Worm (Caenorhabditis elegans) whole organism, young adult: ENCODE measurements around the gene znf-207.

Experiments
- F37B4.10 ChIP-seq: fragments of 200-800 bp; sonication (Bioruptor generic); IDR thresholded peaks from 2 replicates; pipeline ENCODE4 v1.3.6; 2022; ENCODE audit warnings: missing genetic modification characterization, missing compliant biosample characterization
- F39B2.1 ChIP-seq: fragments of 200-800 bp; sonication (Bioruptor generic); IDR thresholded peaks from 2 replicates; pipeline ENCODE4 v1.3.6; 2022; ENCODE audit warnings: missing genetic modification reagents, missing genetic modification characterization, missing compliant biosample characterization
- efl-1 ChIP-seq: fragments of 150-350 bp; optimal IDR thresholded peaks from 2 replicates; lab custom pipeline; 2014; ENCODE audit warnings: missing biosample characterization, missing genetic modification reagents, missing genetic modification characterization
- lag-1 ChIP-seq: fragments of 200-800 bp; sonication (Bioruptor generic); IDR thresholded peaks from 2 replicates; pipeline ENCODE4 v1.3.6; 2022; ENCODE audit warnings: missing genetic modification reagents, missing genetic modification characterization, missing compliant biosample characterization
- lsl-1 ChIP-seq: fragments of 200-800 bp; sonication (Bioruptor generic); optimal IDR thresholded peaks from 2 replicates; lab custom pipeline; 2018; ENCODE audit warnings: mild to moderate bottlenecking, missing genetic modification characterization, moderate library complexity, missing compliant biosample characterization
- unc-62 ChIP-seq: fragments of 150-350 bp; optimal IDR thresholded peaks from 2 replicates; lab custom pipeline; 2014; ENCODE audit warnings: missing biosample characterization, missing genetic modification reagents, missing genetic modification characterization

DNA sequence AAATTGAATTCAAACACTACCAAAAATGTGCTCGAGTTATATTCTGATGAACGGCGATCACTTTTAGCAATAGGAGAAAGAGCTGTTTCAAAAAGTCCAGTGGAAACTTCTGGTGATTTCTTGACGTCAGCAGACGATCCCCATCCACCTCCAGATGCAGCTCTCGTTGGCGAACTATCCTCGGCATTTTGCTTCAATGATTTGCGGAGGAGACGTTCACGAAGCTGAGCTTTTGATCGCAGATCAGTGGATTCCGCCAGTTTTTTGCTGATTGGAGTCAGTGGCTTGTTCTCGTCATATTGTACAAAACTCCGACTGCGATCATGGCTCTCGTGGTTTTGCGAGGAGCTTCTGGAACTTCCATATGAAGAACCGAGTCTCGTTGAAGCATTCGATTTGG is 25.4 kb downstream of the znf-207 start:
- TF ChIP-seq F37B4.10 (GFP tag; lab: Robert Waterston, UW): no peak
- no peak for TF ChIP-seq F39B2.1
- TF ChIP-seq lsl-1: no peak
- no peak for TF ChIP-seq lag-1 (GFP tag; lab: Robert Waterston, UW)
- TF ChIP-seq efl-1 (GFP tag; lab: Kevin White, UChicago): no peak
- TF ChIP-seq unc-62 (GFP tag; lab: Kevin White, UChicago): no peak
